Worm (Caenorhabditis elegans) whole organism, mixed stage, embryonic: ENCODE data around the gene lad-2.

Experiments used
- M03D4.4 ChIP-seq: sonication (generic microtip); optimal IDR thresholded peaks from 2 replicates; lab custom pipeline; 2017; ENCODE audit warnings: mild to moderate bottlenecking, missing genetic modification characterization, missing compliant biosample characterization
- bed-3 ChIP-seq: fragments of 200-800 bp; sonication (Bioruptor generic); optimal IDR thresholded peaks from 3 replicates; lab custom pipeline; 2018; ENCODE audit warnings: mild to moderate bottlenecking, missing genetic modification characterization, moderate library complexity, missing compliant biosample characterization
- blmp-1 ChIP-seq: fragments of 150-350 bp; optimal IDR thresholded peaks from 2 replicates; lab custom pipeline; 2014; ENCODE audit warnings: missing biosample characterization, missing genetic modification characterization
- ceh-39 ChIP-seq: fragments of 150-350 bp; optimal IDR thresholded peaks from 2 replicates; lab custom pipeline; 2014; ENCODE audit warnings: missing biosample characterization, missing genetic modification characterization
- ceh-43 ChIP-seq: fragments of 200-800 bp; sonication (Bioruptor generic); optimal IDR thresholded peaks from 2 replicates; lab custom pipeline; 2018; ENCODE audit warnings: mild to moderate bottlenecking, missing genetic modification characterization, moderate library complexity, missing compliant biosample characterization
- ceh-83 ChIP-seq: fragments of 200-800 bp; sonication (Bioruptor generic); optimal IDR thresholded peaks from 2 replicates; lab custom pipeline; 2018; ENCODE audit warnings: mild to moderate bottlenecking, missing genetic modification characterization, missing compliant biosample characterization
- ces-1 ChIP-seq: fragments of 150-350 bp; optimal IDR thresholded peaks from 2 replicates; lab custom pipeline; 2014; ENCODE audit warnings: missing biosample characterization, missing genetic modification reagents, missing genetic modification characterization
- cnd-1 ChIP-seq: fragments of 200-800 bp; sonication (Bioruptor generic); optimal IDR thresholded peaks from 2 replicates; lab custom pipeline; 2018; ENCODE audit warnings: mild to moderate bottlenecking, missing genetic modification characterization, missing compliant biosample characterization
- drap-1 ChIP-seq: fragments of 200-800 bp; sonication (Bioruptor generic); optimal IDR thresholded peaks from 3 replicates; lab custom pipeline; 2018; ENCODE audit warnings: mild to moderate bottlenecking, missing genetic modification characterization, missing compliant biosample characterization
- elt-1 ChIP-seq: sonication (generic microtip); optimal IDR thresholded peaks from 2 replicates; lab custom pipeline; 2017; ENCODE audit warnings: missing genetic modification characterization, mild to moderate bottlenecking, missing compliant biosample characterization, antibody characterized with exemption, moderate library complexity, borderline replicate concordance; ENCODE audit not compliant: insufficient read depth
- elt-3 ChIP-seq: fragments of 150-350 bp; optimal IDR thresholded peaks from 2 replicates; lab custom pipeline; 2014; ENCODE audit warnings: missing biosample characterization, missing genetic modification characterization
- flh-1 ChIP-seq: fragments of 200-800 bp; sonication (Bioruptor generic); optimal IDR thresholded peaks from 2 replicates; lab custom pipeline; 2018; ENCODE audit warnings: mild to moderate bottlenecking, missing genetic modification characterization, moderate library complexity, missing compliant biosample characterization
- ham-2 ChIP-seq: fragments of 200-800 bp; sonication (Bioruptor generic); optimal IDR thresholded peaks from 2 replicates; lab custom pipeline; 2018; ENCODE audit warnings: mild to moderate bottlenecking, missing genetic modification characterization, missing compliant biosample characterization
- hlh-1 ChIP-seq: fragments of 150-350 bp; optimal IDR thresholded peaks from 2 replicates; lab custom pipeline; 2014; ENCODE audit warnings: missing biosample characterization, missing genetic modification reagents, missing genetic modification characterization
- lin-13 ChIP-seq: fragments of 150-350 bp; optimal IDR thresholded peaks from 2 replicates; lab custom pipeline; 2014; ENCODE audit warnings: missing biosample characterization, missing genetic modification characterization
- lin-32 ChIP-seq: fragments of 200-800 bp; sonication (Bioruptor generic); optimal IDR thresholded peaks from 2 replicates; lab custom pipeline; 2018; ENCODE audit warnings: mild to moderate bottlenecking, missing genetic modification characterization, missing compliant biosample characterization
- lsy-2 ChIP-seq: fragments of 150-350 bp; optimal IDR thresholded peaks from 2 replicates; lab custom pipeline; 2014; ENCODE audit warnings: missing biosample characterization, missing genetic modification characterization
- mab-5 ChIP-seq: fragments of 150-350 bp; optimal IDR thresholded peaks from 2 replicates; lab custom pipeline; 2014; ENCODE audit warnings: missing biosample characterization, missing genetic modification characterization
- mep-1 ChIP-seq: fragments of 150-350 bp; optimal IDR thresholded peaks from 2 replicates; lab custom pipeline; 2017; ENCODE audit warnings: missing biosample characterization, missing genetic modification reagents, missing genetic modification characterization, inconsistent platforms
- mls-2 ChIP-seq: sonication (generic microtip); optimal IDR thresholded peaks from 2 replicates; lab custom pipeline; 2016; ENCODE audit warnings: mild to moderate bottlenecking, missing genetic modification characterization, moderate library complexity, missing compliant biosample characterization
- nhr-12 ChIP-seq: fragments of 150-350 bp; optimal IDR thresholded peaks from 2 replicates; lab custom pipeline; 2014; ENCODE audit warnings: missing biosample characterization, missing genetic modification characterization
- nhr-2 ChIP-seq: fragments of 150-350 bp; optimal IDR thresholded peaks from 2 replicates; lab custom pipeline; 2014; ENCODE audit warnings: missing biosample characterization, missing genetic modification characterization
- nhr-28 ChIP-seq: fragments of 150-350 bp; optimal IDR thresholded peaks from 2 replicates; lab custom pipeline; 2014; ENCODE audit warnings: missing biosample characterization, missing genetic modification characterization
- pha-4 ChIP-seq: fragments of 150-350 bp; optimal IDR thresholded peaks from 2 replicates; lab custom pipeline; 2018; ENCODE audit warnings: missing biosample characterization, missing genetic modification reagents, missing genetic modification characterization
- sem-2 ChIP-seq: fragments of 200-800 bp; sonication (Bioruptor generic); optimal IDR thresholded peaks from 2 replicates; lab custom pipeline; 2018; ENCODE audit warnings: mild to moderate bottlenecking, missing genetic modification characterization, missing compliant biosample characterization
- snpc-4 ChIP-seq: fragments of 150-350 bp; optimal IDR thresholded peaks from 2 replicates; lab custom pipeline; 2014; ENCODE audit warnings: missing biosample characterization, missing genetic modification characterization
- sptf-1 ChIP-seq: sonication (generic microtip); optimal IDR thresholded peaks from 2 replicates; lab custom pipeline; 2017; ENCODE audit warnings: mild to moderate bottlenecking, missing genetic modification characterization, moderate library complexity, missing compliant biosample characterization
- tbx-8 ChIP-seq: fragments of 200-800 bp; sonication (Bioruptor generic); optimal IDR thresholded peaks from 2 replicates; lab custom pipeline; 2018; ENCODE audit warnings: mild to moderate bottlenecking, missing genetic modification characterization, moderate library complexity, missing compliant biosample characterization
- unc-120 ChIP-seq: sonication (generic microtip); optimal IDR thresholded peaks from 2 replicates; lab custom pipeline; 2017; ENCODE audit warnings: missing genetic modification characterization, missing compliant biosample characterization; ENCODE audit not compliant: poor library complexity, severe bottlenecking
- unc-39 ChIP-seq: fragments of 150-350 bp; optimal IDR thresholded peaks from 2 replicates; lab custom pipeline; 2014; ENCODE audit warnings: missing biosample characterization, missing genetic modification characterization
- zip-8 ChIP-seq: fragments of 150-350 bp; optimal IDR thresholded peaks from 2 replicates; lab custom pipeline; 2014; ENCODE audit warnings: missing biosample characterization, missing genetic modification characterization
- ztf-11 ChIP-seq: fragments of 150-350 bp; optimal IDR thresholded peaks from 2 replicates; lab custom pipeline; 2014; ENCODE audit warnings: missing biosample characterization, missing genetic modification characterization

lad-2 gene

DNA sequence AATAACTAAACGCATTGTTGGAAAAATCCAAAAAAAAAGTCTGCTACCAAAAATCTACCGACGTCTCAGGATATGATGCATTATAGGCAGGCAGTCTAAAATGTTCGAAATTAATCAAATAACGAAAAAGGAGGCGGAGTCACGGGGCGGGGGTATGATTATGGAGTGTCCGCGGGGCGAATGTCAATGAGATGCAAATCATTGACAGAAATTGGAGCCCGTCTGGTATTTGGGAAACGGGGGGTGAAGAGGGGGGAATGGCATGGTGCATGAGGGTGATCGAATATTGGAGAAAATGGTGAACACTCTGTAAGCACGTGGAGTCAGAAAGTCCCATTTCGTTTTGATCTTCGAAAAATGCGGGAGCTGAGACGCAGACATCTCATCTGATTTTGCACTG is at the start of gene lad-2:
TSS of gene lad-2 (minus strand) at position 101 of the 400 bp plus-strand sequence.
- TF ChIP-seq snpc-4 (tag; lab: Kevin White, UChicago), result no peak
- TF ChIP-seq ceh-39 (tag; lab: Kevin White, UChicago), result no peak
- no peak for TF ChIP-seq hlh-1 (tag; lab: Kevin White, UChicago)
- TF ChIP-seq pha-4, result no peak
- no peak for TF ChIP-seq lin-32 (GFP tag; lab: Kevin White, UChicago)
- peak; percentile 35 for TF ChIP-seq ces-1 (GFP tag; lab: Kevin White, UChicago)
- TF ChIP-seq, all 35 proteins: peak for 1

DNA sequence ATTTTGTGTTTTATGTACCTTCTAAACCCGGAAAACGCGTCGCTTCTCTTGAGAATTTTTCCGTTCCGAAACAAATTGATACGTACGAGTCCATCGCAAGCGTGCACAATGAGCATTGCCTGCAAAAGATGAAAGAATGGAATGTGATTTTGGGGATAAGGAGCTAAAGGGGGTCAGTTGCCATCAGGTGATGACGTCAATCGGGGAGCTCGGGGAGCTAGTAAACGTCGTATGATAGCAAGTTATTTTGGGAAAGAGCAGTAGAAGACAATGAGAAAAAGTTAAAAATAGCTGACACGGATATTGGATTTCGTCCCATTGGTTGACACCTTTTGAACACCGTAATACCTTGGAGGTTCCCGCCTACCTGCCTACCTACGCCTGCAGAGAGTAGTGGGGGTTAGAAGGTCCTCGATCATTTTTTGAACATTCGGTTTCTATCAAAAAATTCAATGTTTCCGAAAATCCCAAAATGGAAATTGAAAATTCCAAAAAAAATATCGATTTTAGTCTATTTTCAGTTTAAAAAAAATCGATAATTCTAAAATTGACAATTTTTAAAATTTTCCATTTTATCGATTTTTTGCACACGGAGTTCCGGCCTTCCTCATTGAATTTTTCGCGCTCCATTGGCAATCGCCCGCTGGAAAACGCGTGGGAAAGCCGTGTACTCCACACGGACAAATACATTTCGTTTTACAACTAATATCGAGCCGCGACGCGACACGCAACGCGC is 47.8 kb upstream of the lad-2 start:
- no peak for TF ChIP-seq bed-3 (GFP tag; lab: Kevin White, UChicago)
- TF ChIP-seq nhr-28 (tag; lab: Kevin White, UChicago), result no peak
- no peak for TF ChIP-seq cnd-1 (tag; lab: Kevin White, UChicago)
- no peak for TF ChIP-seq ceh-43
- no peak for TF ChIP-seq mep-1 (tag; lab: Kevin White, UChicago)
- no peak for TF ChIP-seq ces-1 (GFP tag; lab: Kevin White, UChicago)
- no peak for TF ChIP-seq elt-3
- no peak for TF ChIP-seq snpc-4 (tag; lab: Kevin White, UChicago)
- TF ChIP-seq tbx-8, result no peak
- no peak for TF ChIP-seq mab-5
- no peak for TF ChIP-seq lin-13

DNA sequence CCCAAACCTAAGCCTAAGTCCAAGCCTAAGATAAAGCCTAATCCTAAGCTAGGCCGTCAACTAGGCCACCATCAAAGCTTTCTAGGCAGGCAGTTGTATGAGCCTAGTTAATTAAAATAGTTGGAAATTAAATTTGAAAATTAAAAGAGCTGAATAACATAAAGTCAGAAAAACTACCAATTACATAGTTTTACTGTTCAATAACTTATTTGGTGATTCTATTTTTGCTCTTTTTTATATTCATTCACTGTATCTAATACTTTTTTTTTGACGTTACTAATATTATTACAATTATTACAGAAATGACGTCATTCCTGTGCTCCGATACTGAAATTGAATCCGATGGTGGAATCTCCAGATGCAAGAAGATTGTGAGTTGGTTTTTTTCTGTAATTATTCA is 41.2 kb upstream of the lad-2 start, which contains the start of gene lin-22:
TSS of gene lin-22 (plus strand) at position 301 of the 400 bp plus-strand sequence.
- no peak for TF ChIP-seq cnd-1 (tag; lab: Kevin White, UChicago)
- no peak for TF ChIP-seq ham-2
- TF ChIP-seq hlh-1 (tag; lab: Kevin White, UChicago), result no peak
- TF ChIP-seq blmp-1 (tag; lab: Kevin White, UChicago), result no peak
- no peak for TF ChIP-seq nhr-2
- TF ChIP-seq unc-39, result no peak

DNA sequence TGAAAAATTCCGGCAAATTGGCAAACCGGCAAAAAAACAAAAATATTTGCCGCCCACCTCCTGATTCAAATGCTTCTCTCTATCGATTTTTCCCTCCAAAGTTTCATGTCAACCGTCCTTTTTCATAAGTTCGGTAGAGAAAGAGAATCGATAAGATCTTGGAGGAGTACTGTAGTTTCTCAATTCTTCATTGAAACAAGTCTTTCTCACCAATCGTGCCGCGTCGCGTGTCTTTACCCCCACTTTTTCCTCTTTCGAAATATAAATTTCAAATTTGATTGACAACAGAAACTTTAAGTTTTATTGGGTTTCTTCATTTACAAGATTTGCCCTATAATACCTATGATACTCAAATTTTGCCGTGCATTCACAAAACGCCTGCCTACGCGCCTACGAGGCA is 40.3 kb upstream of the lad-2 start:
- TF ChIP-seq hlh-1 (tag; lab: Kevin White, UChicago) (no peak), elt-3 (no peak), ces-1 (GFP tag; lab: Kevin White, UChicago) (no peak), nhr-28 (tag; lab: Kevin White, UChicago) (no peak), ceh-43 (no peak), sptf-1 (no peak), elt-1 (tag; lab: Kevin White, UChicago) (no peak), zip-8 (tag; lab: Kevin White, UChicago) (no peak), drap-1 (GFP tag; lab: Kevin White, UChicago) (no peak), lsy-2 (tag; lab: Kevin White, UChicago) (no peak), pha-4 (no peak), ceh-83 (GFP tag; lab: Kevin White, UChicago) (no peak), unc-120 (tag; lab: Kevin White, UChicago) (no peak), ceh-39 (tag; lab: Kevin White, UChicago) (no peak)
- TF ChIP-seq, all 35 proteins: peak for 0

DNA sequence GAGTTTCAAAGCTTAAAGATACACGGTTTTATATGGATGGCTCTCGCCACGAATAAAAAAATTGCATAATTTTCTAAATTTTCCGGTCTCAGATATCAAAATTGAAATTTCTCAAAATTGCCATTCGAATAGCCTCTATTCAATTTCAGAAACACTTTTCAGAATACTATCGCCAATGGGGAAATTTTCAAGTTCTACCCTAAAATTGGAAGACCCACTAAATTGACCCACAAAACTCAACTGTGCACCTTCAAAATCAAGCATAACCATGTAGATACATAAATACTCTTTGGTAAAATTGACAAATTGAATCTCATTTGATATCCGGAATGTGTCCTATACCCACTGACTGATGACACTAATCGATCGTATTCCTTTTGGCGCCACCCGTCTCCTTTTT is 37.9 kb upstream of the lad-2 start:
- TF ChIP-seq cnd-1 (tag; lab: Kevin White, UChicago) (no peak), blmp-1 (tag; lab: Kevin White, UChicago) (no peak), nhr-12 (tag; lab: Kevin White, UChicago) (no peak), ces-1 (GFP tag; lab: Kevin White, UChicago) (no peak), pha-4 (no peak), ztf-11 (tag; lab: Kevin White, UChicago) (no peak), hlh-1 (tag; lab: Kevin White, UChicago) (no peak), mep-1 (tag; lab: Kevin White, UChicago) (no peak), M03D4.4 (tag; lab: Kevin White, UChicago) (no peak), nhr-28 (tag; lab: Kevin White, UChicago) (no peak), lin-13 (no peak), zip-8 (tag; lab: Kevin White, UChicago) (no peak), sptf-1 (no peak), mab-5 (no peak), flh-1 (GFP tag; lab: Kevin White, UChicago) (no peak), bed-3 (GFP tag; lab: Kevin White, UChicago) (no peak), sem-2 (GFP tag; lab: Kevin White, UChicago) (no peak), mls-2 (tag; lab: Kevin White, UChicago) (no peak), ceh-39 (tag; lab: Kevin White, UChicago) (no peak)
